Fruit fly (Drosophila melanogaster) whole organism, embryonic: ENCODE measurements around the gene Drsl1.

Source experiments
- Abd-B ChIP-seq: fragments of 200-800 bp; sonication (Bioruptor generic); optimal IDR thresholded peaks from 2 replicates; lab custom pipeline; 2018; ENCODE audit warnings: missing biosample characterization, mild to moderate bottlenecking, missing genetic modification characterization, moderate library complexity
- CG10274 ChIP-seq: fragments of 200-800 bp; sonication (Bioruptor generic); optimal IDR thresholded peaks from 3 replicates; lab custom pipeline; 2017; ENCODE audit warnings: missing biosample characterization, mild to moderate bottlenecking, missing genetic modification characterization
- CG11695 ChIP-seq: fragments of 200-800 bp; sonication (Bioruptor generic); IDR thresholded peaks from 3 replicates; pipeline ENCODE4 v1.3.6; 2022; ENCODE audit warnings: missing biosample characterization, missing genetic modification characterization
- CG12299 ChIP-seq: fragments of 200-800 bp; sonication (Bioruptor generic); optimal IDR thresholded peaks from 2 replicates; lab custom pipeline; 2018; ENCODE audit warnings: missing biosample characterization, mild to moderate bottlenecking, missing genetic modification characterization
- CG12391 ChIP-seq: fragments of 200-800 bp; sonication (Bioruptor generic); optimal IDR thresholded peaks from 3 replicates; lab custom pipeline; 2018; ENCODE audit warnings: missing biosample characterization, mild to moderate bottlenecking, missing genetic modification characterization, moderate library complexity
- CG15011 ChIP-seq: fragments of 200-800 bp; sonication (Bioruptor generic); optimal IDR thresholded peaks from 3 replicates; lab custom pipeline; 2018; ENCODE audit warnings: missing biosample characterization, mild to moderate bottlenecking, missing genetic modification characterization
- CG15479 ChIP-seq: fragments of 200-800 bp; sonication (Bioruptor generic); optimal IDR thresholded peaks from 3 replicates; lab custom pipeline; 2019; ENCODE audit warnings: missing biosample characterization, mild to moderate bottlenecking, missing genetic modification characterization, moderate library complexity
- CG17361 ChIP-seq: fragments of 200-800 bp; sonication (Bioruptor generic); IDR thresholded peaks from 3 replicates; pipeline ENCODE4 v1.3.6; 2022; ENCODE audit warnings: missing biosample characterization, missing genetic modification characterization
- CG18476 ChIP-seq: fragments of 200-800 bp; sonication (Bioruptor generic); optimal IDR thresholded peaks from 2 replicates; lab custom pipeline; 2016; ENCODE audit warnings: missing biosample characterization, mild to moderate bottlenecking, missing genetic modification characterization
- CG18619 ChIP-seq: fragments of 200-800 bp; sonication (Bioruptor generic); optimal IDR thresholded peaks from 3 replicates; lab custom pipeline; 2017; ENCODE audit warnings: missing biosample characterization, mild to moderate bottlenecking, missing genetic modification characterization
- CG2678 ChIP-seq: fragments of 200-800 bp; sonication (Bioruptor generic); optimal IDR thresholded peaks from 3 replicates; lab custom pipeline; 2019; ENCODE audit warnings: missing biosample characterization, mild to moderate bottlenecking, missing genetic modification characterization, moderate library complexity
- CG31365 ChIP-seq: fragments of 200-800 bp; sonication (Bioruptor generic); optimal IDR thresholded peaks from 2 replicates; lab custom pipeline; 2018; ENCODE audit warnings: missing biosample characterization, mild to moderate bottlenecking, missing genetic modification characterization
- CG3407 ChIP-seq: fragments of 200-800 bp; sonication (Bioruptor generic); optimal IDR thresholded peaks from 2 replicates; lab custom pipeline; 2018; ENCODE audit warnings: missing biosample characterization, mild to moderate bottlenecking, missing genetic modification characterization
- CG4282 ChIP-seq: fragments of 200-800 bp; sonication (Bioruptor generic); optimal IDR thresholded peaks from 2 replicates; lab custom pipeline; 2016; ENCODE audit warnings: missing biosample characterization, missing genetic modification characterization
- CG6813 ChIP-seq: fragments of 200-800 bp; sonication (Bioruptor generic); optimal IDR thresholded peaks from 2 replicates; lab custom pipeline; 2017; ENCODE audit warnings: missing biosample characterization, missing genetic modification characterization, mild to moderate bottlenecking, moderate library complexity, missing genetic modification reagents
- CG7357 ChIP-seq: fragments of 200-800 bp; sonication (Bioruptor generic); IDR thresholded peaks from 3 replicates; pipeline ENCODE4 v1.3.6; 2022; ENCODE audit warnings: missing biosample characterization, missing genetic modification characterization
- CG9609 ChIP-seq: fragments of 200-800 bp; sonication (Bioruptor generic); optimal IDR thresholded peaks from 3 replicates; lab custom pipeline; 2016; ENCODE audit warnings: missing biosample characterization, missing genetic modification characterization
- Chrac-16 ChIP-seq: fragments of 200-800 bp; sonication (Bioruptor generic); optimal IDR thresholded peaks from 3 replicates; lab custom pipeline; 2016; ENCODE audit warnings: missing biosample characterization, missing genetic modification characterization
- CkIIα-i1 ChIP-seq: fragments of 200-800 bp; sonication (Bioruptor generic); IDR thresholded peaks from 2 replicates; pipeline ENCODE4 v1.3.6; 2022; ENCODE audit warnings: missing biosample characterization, missing genetic modification characterization
- CoRest ChIP-seq: fragments of 200-800 bp; sonication (Bioruptor generic); optimal IDR thresholded peaks from 3 replicates; lab custom pipeline; 2018; ENCODE audit warnings: missing biosample characterization, mild to moderate bottlenecking, missing genetic modification characterization, moderate library complexity
- E2f2 ChIP-seq: fragments of 200-800 bp; sonication (Bioruptor generic); IDR thresholded peaks from 2 replicates; pipeline ENCODE4 v1.3.6; 2022; ENCODE audit warnings: missing biosample characterization, missing genetic modification characterization
- Eip74EF ChIP-seq, 2 experiments: fragments of 200-800 bp in 1 of 2; fragments of >200 bp in 1 of 2; sonication (Bioruptor generic) in 1 of 2; optimal IDR thresholded peaks; 2 replicates each; lab custom pipeline; 2017 to 2019; ENCODE audit warnings: missing biosample characterization in 2 of 2, missing genetic modification characterization in 2 of 2, mild to moderate bottlenecking in 1 of 2, moderate library complexity in 1 of 2
- HmgD ChIP-seq: fragments of 200-800 bp; sonication (Bioruptor generic); optimal IDR thresholded peaks from 3 replicates; lab custom pipeline; 2016; ENCODE audit warnings: missing biosample characterization, missing genetic modification characterization
- Hr3 ChIP-seq: fragments of 200-800 bp; sonication (Bioruptor generic); optimal IDR thresholded peaks from 3 replicates; lab custom pipeline; 2016; ENCODE audit warnings: missing biosample characterization, missing genetic modification characterization
- Lim3 ChIP-seq: fragments of 200-800 bp; sonication (Bioruptor generic); IDR thresholded peaks from 2 replicates; pipeline ENCODE4 v1.3.6; 2022; ENCODE audit warnings: missing biosample characterization, missing genetic modification characterization
- Meics ChIP-seq: fragments of 200-800 bp; sonication (Bioruptor generic); optimal IDR thresholded peaks from 2 replicates; lab custom pipeline; 2017; ENCODE audit warnings: missing biosample characterization, mild to moderate bottlenecking, missing genetic modification characterization
- NK7.1 ChIP-seq: fragments of 200-800 bp; sonication (Bioruptor generic); optimal IDR thresholded peaks from 3 replicates; lab custom pipeline; 2016; ENCODE audit warnings: missing biosample characterization, missing genetic modification characterization
- Neu2 ChIP-seq: fragments of 200-800 bp; sonication (Bioruptor generic); optimal IDR thresholded peaks from 3 replicates; lab custom pipeline; 2016; ENCODE audit warnings: missing biosample characterization, missing genetic modification characterization, borderline replicate concordance
- NfI ChIP-seq: fragments of 200-800 bp; sonication (Bioruptor generic); optimal IDR thresholded peaks from 3 replicates; lab custom pipeline; 2018; ENCODE audit warnings: missing biosample characterization, mild to moderate bottlenecking, missing genetic modification characterization, moderate library complexity
- Taf1 ChIP-seq: fragments of 200-800 bp; sonication (Bioruptor generic); IDR thresholded peaks from 2 replicates; pipeline ENCODE4 v1.3.6; 2022; ENCODE audit warnings: missing biosample characterization, missing genetic modification characterization
- Trl ChIP-seq, 3 experiments: fragments of >200 bp in 2 of 3; fragments of 200-800 bp in 1 of 3; sonication (Bioruptor generic) in 1 of 3; optimal IDR thresholded peaks; 2 replicates in 1 of 3; 3 replicates in 2 of 3; lab custom pipeline; 2016 to 2017; ENCODE audit warnings: missing biosample characterization in 1 of 3, missing genetic modification characterization in 1 of 3
- al ChIP-seq: fragments of 200-800 bp; sonication (Bioruptor generic); IDR thresholded peaks from 2 replicates; pipeline ENCODE4 v1.3.6; 2022; ENCODE audit warnings: missing biosample characterization, missing genetic modification characterization
- amos ChIP-seq: fragments of 200-800 bp; sonication (Bioruptor generic); IDR thresholded peaks from 2 replicates; pipeline ENCODE4 v1.3.6; 2022; ENCODE audit warnings: missing biosample characterization, missing genetic modification characterization; ENCODE audit not compliant: partially characterized antibody
- bowl ChIP-seq: fragments of 200-800 bp; sonication (Bioruptor generic); IDR thresholded peaks from 2 replicates; pipeline ENCODE4 v1.3.6; 2022; ENCODE audit warnings: missing biosample characterization, missing genetic modification characterization
- corto ChIP-seq: fragments of 200-800 bp; sonication (Bioruptor generic); optimal IDR thresholded peaks from 2 replicates; lab custom pipeline; 2016; ENCODE audit warnings: missing biosample characterization, mild to moderate bottlenecking, missing genetic modification characterization, moderate library complexity
- dysf ChIP-seq: fragments of 200-800 bp; sonication (Bioruptor generic); IDR thresholded peaks from 3 replicates; pipeline ENCODE4 v1.3.6; 2022; ENCODE audit warnings: missing biosample characterization, missing genetic modification characterization
- gce ChIP-seq: fragments of 200-800 bp; sonication (Bioruptor generic); IDR thresholded peaks from 3 replicates; pipeline ENCODE4 v1.3.6; 2022; ENCODE audit warnings: missing biosample characterization, missing genetic modification characterization
- inv ChIP-seq: fragments of 200-800 bp; sonication (Bioruptor generic); IDR thresholded peaks from 2 replicates; pipeline ENCODE4 v1.3.6; 2022; ENCODE audit warnings: missing biosample characterization, missing genetic modification characterization; ENCODE audit not compliant: partially characterized antibody
- kah ChIP-seq: fragments of 200-800 bp; sonication (Bioruptor generic); optimal IDR thresholded peaks from 2 replicates; lab custom pipeline; 2018; ENCODE audit warnings: missing biosample characterization, mild to moderate bottlenecking, missing genetic modification characterization
- luna ChIP-seq: fragments of 200-800 bp; sonication (Bioruptor generic); optimal IDR thresholded peaks from 2 replicates; lab custom pipeline; 2016; ENCODE audit warnings: missing biosample characterization, missing genetic modification characterization
- mirr ChIP-seq: fragments of 200-800 bp; sonication (Bioruptor generic); optimal IDR thresholded peaks from 3 replicates; lab custom pipeline; 2018; ENCODE audit warnings: missing biosample characterization, mild to moderate bottlenecking, missing genetic modification characterization
- odd ChIP-seq: fragments of 200-800 bp; sonication (Bioruptor generic); optimal IDR thresholded peaks from 2 replicates; lab custom pipeline; 2017; ENCODE audit warnings: missing biosample characterization, mild to moderate bottlenecking, missing genetic modification characterization
- pho ChIP-seq: fragments of 200-800 bp; sonication (Bioruptor generic); optimal IDR thresholded peaks from 2 replicates; lab custom pipeline; 2016; ENCODE audit warnings: missing biosample characterization, missing genetic modification characterization
- prd ChIP-seq, 3 experiments: fragments of >200 bp in 2 of 3; fragments of 200-800 bp in 1 of 3; sonication (Bioruptor generic) in 1 of 3; optimal IDR thresholded peaks in 2 of 3; IDR thresholded peaks in 1 of 3; 2 replicates in 2 of 3; 3 replicates in 1 of 3; pipeline versions ENCODE4 v1.3.6 to Lab custom; 2017 to 2022; ENCODE audit warnings: missing biosample characterization in 1 of 3, missing genetic modification characterization in 1 of 3
- ro ChIP-seq: fragments of 200-800 bp; sonication (Bioruptor generic); IDR thresholded peaks from 2 replicates; pipeline ENCODE4 v1.3.6; 2022; ENCODE audit warnings: missing biosample characterization, missing genetic modification characterization
- stc ChIP-seq: fragments of 200-800 bp; sonication (Bioruptor generic); IDR thresholded peaks from 2 replicates; pipeline ENCODE4 v1.3.6; 2022; ENCODE audit warnings: missing biosample characterization, missing genetic modification characterization
- z ChIP-seq: fragments of 200-800 bp; sonication (Bioruptor generic); IDR thresholded peaks from 3 replicates; pipeline ENCODE4 v1.3.6; 2022; ENCODE audit warnings: missing biosample characterization, missing genetic modification characterization
- zfh1 ChIP-seq: fragments of 200-800 bp; sonication (Bioruptor generic); IDR thresholded peaks from 3 replicates; pipeline ENCODE4 v1.3.6; 2022; ENCODE audit warnings: missing biosample characterization, missing genetic modification characterization

Gene Drsl1

dm6 chr3L:3380225-3381043, 44.8 kb upstream of the Drsl1 start (continued):
- TF ChIP-seq NK7.1 (GFP tag; lab: Kevin White, UChicago) (no peak), CG7357 (no peak), ro (GFP tag; lab: Robert Waterston, UW) (no peak), corto (no peak), CG4282 (GFP tag; lab: Kevin White, UChicago) (no peak), CG12391 (peak; percentile 53), CG3407 (peak; percentile 40), CoRest (tag; lab: Kevin White, UChicago) (peak; percentile 54), pho (no peak), CkIIα-i1 (no peak), CG15479 (GFP tag; lab: Kevin White, UChicago) (no peak), amos (GFP tag; lab: Robert Waterston, UW) (no peak), Trl (optimal IDR thresholded peaks at IDR 0.05; lab: Kevin White, UChicago) (peak in 1 of 2 experiments; percentile 7), Trl (GFP tag; optimal IDR thresholded peaks at IDR 0.05; lab: Kevin White, UChicago) (no peak), luna (no peak), CG31365 (tag; lab: Kevin White, UChicago) (no peak), prd (optimal IDR thresholded peaks at IDR 0.05; lab: Kevin White, UChicago) (no peak), prd (GFP tag; IDR thresholded peaks at IDR 0.05; lab: Robert Waterston, UW) (peak; percentile 57; the same call in 2 of the 3 replicates), CG2678 (tag; lab: Kevin White, UChicago) (peak; percentile 69), Meics (GFP tag; lab: Kevin White, UChicago) (no peak), CG6813 (GFP tag; lab: Kevin White, UChicago) (peak; percentile 11), Chrac-16 (no peak), E2f2 (GFP tag; lab: Robert Waterston, UW) (no peak), Lim3 (0 out of 2 replicates have a peak, but pooled peaks have one; percentile 24), CG18476 (GFP tag; lab: Kevin White, UChicago) (no peak), Abd-B (GFP tag; lab: Kevin White, UChicago) (peak; percentile 38), CG18619 (GFP tag; lab: Kevin White, UChicago) (no peak), gce (GFP tag; lab: Robert Waterston, UW) (no peak), CG11695 (0 out of 3 replicates have a peak, but pooled peaks have one; percentile 30), HmgD (GFP tag; lab: Kevin White, UChicago) (no peak), dysf (peak; percentile 45; the same call in 1 of the 3 replicates), mirr (no peak), bowl (no peak), Eip74EF (GFP tag; optimal IDR thresholded peaks at IDR 0.05; lab: Kevin White, UChicago) (no peak), z (GFP tag; lab: Robert Waterston, UW) (0 out of 3 replicates have a peak, but pooled peaks have one; percentile 23), NfI (GFP tag; lab: Kevin White, UChicago) (peak; percentile 34), zfh1 (GFP tag; lab: Robert Waterston, UW) (peak; percentile 57; the same call in 2 of the 3 replicates), CG9609 (GFP tag; lab: Kevin White, UChicago) (no peak), CG10274 (GFP tag; lab: Kevin White, UChicago) (no peak), stc (peak; percentile 22; the same call in 1 of the 2 replicates), Taf1 (GFP tag; lab: Robert Waterston, UW) (no peak), CG12299 (tag; lab: Kevin White, UChicago) (no peak), odd (peak; percentile 5), CG17361 (GFP tag; lab: Robert Waterston, UW) (peak; percentile 69), CG15011 (GFP tag; lab: Kevin White, UChicago) (no peak), kah (peak; percentile 26), al (no peak), Hr3 (GFP tag; lab: Kevin White, UChicago) (no peak), inv (no peak), Neu2 (no peak)
